Fruit fly (Drosophila melanogaster): ENCODE data around the gene CG43445.

CG43445 gene

DNA sequence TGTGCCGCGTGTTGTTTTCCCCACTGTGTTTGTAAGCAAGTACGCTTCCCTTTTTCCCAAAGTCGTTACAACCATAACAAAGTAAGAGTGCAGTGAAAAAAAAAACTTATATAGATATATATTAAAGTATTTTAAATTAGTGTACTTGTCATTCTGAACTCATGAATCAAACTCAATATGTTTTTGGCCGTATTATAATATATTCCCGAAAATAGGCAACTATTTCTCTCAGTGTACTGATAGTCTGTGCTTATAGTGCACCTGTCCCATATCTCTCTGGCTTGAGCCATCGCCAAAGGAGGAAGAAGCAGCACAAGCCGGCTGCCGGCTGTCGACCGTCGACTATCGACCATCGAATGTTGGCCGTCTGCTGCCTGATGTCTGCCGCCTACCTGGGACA is 29.9 kb downstream of the CG43445 start:
- TF ChIP-seq Eip74EF (GFP tag; optimal IDR thresholded peaks at IDR 0.05) (no peak), nerfin-2 (GFP tag; IDR thresholded peaks at IDR 0.05; ENCODE audit: partially characterized antibody) (no peak), Jarid2 (GFP tag; optimal IDR thresholded peaks at IDR 0.05) (peak; percentile 16), Bgb (GFP tag; IDR thresholded peaks at IDR 0.05; ENCODE audit: partially characterized antibody) (no peak), CG7357 (GFP tag; IDR thresholded peaks at IDR 0.05) (peak; percentile 53; the same call in 1 of the 3 replicates), MTF-1 (GFP tag; optimal IDR thresholded peaks at IDR 0.05; ENCODE audit: borderline replicate concordance) (peak; percentile 49), CG8944 (GFP tag; optimal IDR thresholded peaks at IDR 0.05) (no peak), CG6272 (GFP tag; IDR thresholded peaks at IDR 0.05) (no peak), Dip3 (GFP tag; optimal IDR thresholded peaks at IDR 0.05) (no peak), pfk (GFP tag; optimal IDR thresholded peaks at IDR 0.05) (no peak), Lpt (GFP tag; optimal IDR thresholded peaks at IDR 0.05) (no peak), bbx (GFP tag; IDR thresholded peaks at IDR 0.05; ENCODE audit: partially characterized antibody) (no peak), Ets97D (GFP tag; optimal IDR thresholded peaks at IDR 0.05) (no peak), CG4707 (GFP tag; optimal IDR thresholded peaks at IDR 0.05) (no peak), hbn (GFP tag; IDR thresholded peaks at IDR 0.05; ENCODE audit: partially characterized antibody) (no peak), Ada2b (GFP tag; IDR thresholded peaks at IDR 0.05) (peak; percentile 61; the same call in 1 of the 2 replicates), CG4617 (GFP tag; optimal IDR thresholded peaks at IDR 0.05; ENCODE audit: borderline replicate concordance) (peak; percentile 35), chm (GFP tag; IDR thresholded peaks at IDR 0.05) (peak; percentile 84; the same call in 1 of the 2 replicates), vvl (GFP tag; IDR thresholded peaks at IDR 0.05) (peak; percentile 80), pum (GFP tag; optimal IDR thresholded peaks at IDR 0.05) (peak; percentile 22), CG10959 (GFP tag; IDR thresholded peaks at IDR 0.05) (peak; percentile 93), Max (GFP tag; optimal IDR thresholded peaks at IDR 0.05) (peak; percentile 44), Hr51 (GFP tag; optimal IDR thresholded peaks at IDR 0.05) (peak; percentile 21 to 25), CG5180 (GFP tag; optimal IDR thresholded peaks at IDR 0.05) (peak; percentile 44), CG8089 (GFP tag; optimal IDR thresholded peaks at IDR 0.05) (peak; percentile 20), ssp (GFP tag; IDR thresholded peaks at IDR 0.05) (peak; percentile 18; the same call in 1 of the 2 replicates), Ptx1 (GFP tag; IDR thresholded peaks at IDR 0.05) (0 out of 2 replicates have a peak, but pooled peaks have one; percentile 37), CG9437 (GFP tag; optimal IDR thresholded peaks at IDR 0.05) (peak; percentile 34), sim (GFP tag; IDR thresholded peaks at IDR 0.05) (peak; percentile 74), CG2875 (GFP tag; optimal IDR thresholded peaks at IDR 0.05) (peak; percentile 58), Deaf1 (tag; optimal IDR thresholded peaks at IDR 0.05) (no peak), CG12219 (GFP tag; optimal IDR thresholded peaks at IDR 0.05) (peak; percentile 46), stwl (tag; optimal IDR thresholded peaks at IDR 0.05) (peak; percentile 53), CG14014 (GFP tag; IDR thresholded peaks at IDR 0.05) (no peak), CG10654 (GFP tag; optimal IDR thresholded peaks at IDR 0.05) (peak; percentile 59), dm (GFP tag; optimal IDR thresholded peaks at IDR 0.05) (no peak), row (GFP tag; IDR thresholded peaks at IDR 0.05) (peak; percentile 78), croc (GFP tag; conservative IDR thresholded peaks at IDR 0.05) (peak; percentile 77), HmgD (GFP tag; optimal IDR thresholded peaks at IDR 0.05) (no peak), gt (GFP tag; IDR thresholded peaks at IDR 0.05) (peak; percentile 37; the same call in 1 of the 2 replicates), sr (GFP tag; IDR thresholded peaks at IDR 0.05) (no peak), CG9817 (tag; optimal IDR thresholded peaks at IDR 0.05) (no peak), amos (GFP tag; IDR thresholded peaks at IDR 0.05; ENCODE audit: partially characterized antibody) (no peak), CG11560 (tag; IDR thresholded peaks at IDR 0.05) (no peak), CG12236 (GFP tag; optimal IDR thresholded peaks at IDR 0.05) (peak; percentile 5), unc-4 (GFP tag; IDR thresholded peaks at IDR 0.05; ENCODE audit: partially characterized antibody) (no peak), CG6654 (GFP tag; optimal IDR thresholded peaks at IDR 0.05) (peak; percentile 1), CG13775 (GFP tag; optimal IDR thresholded peaks at IDR 0.05) (peak; percentile 79), CG17829 (tag; optimal IDR thresholded peaks at IDR 0.05) (peak; percentile 84), CG2199 (GFP tag; IDR thresholded peaks at IDR 0.05) (peak; percentile 70; the same call in 1 of the 3 replicates)

All from whole organism, embryonic.